Fruit fly (Drosophila melanogaster) whole organism, embryonic: Measurements from ENCODE around the gene CG31038.

ENCODE experiments used
- CG17359 ChIP-seq: fragments of 200-800 bp; sonication (Bioruptor generic); optimal IDR thresholded peaks from 3 replicates; lab custom pipeline; 2018; ENCODE audit warnings: missing biosample characterization, mild to moderate bottlenecking, missing genetic modification characterization, moderate library complexity
- CG3726 ChIP-seq: fragments of 200-800 bp; sonication (Bioruptor generic); IDR thresholded peaks from 3 replicates; pipeline ENCODE4, ENCODE4 v1.3.6; 2022; ENCODE audit warnings: missing biosample characterization, missing genetic modification characterization
- CG8478 ChIP-seq: fragments of >200 bp; optimal IDR thresholded peaks from 2 replicates; lab custom pipeline; 2018
- NfI ChIP-seq: fragments of 200-800 bp; sonication (Bioruptor generic); optimal IDR thresholded peaks from 3 replicates; lab custom pipeline; 2018; ENCODE audit warnings: missing biosample characterization, mild to moderate bottlenecking, missing genetic modification characterization, moderate library complexity
- ase ChIP-seq: fragments of 200-800 bp; sonication (Bioruptor generic); IDR thresholded peaks from 3 replicates; pipeline ENCODE4 v1.3.6; 2022; ENCODE audit warnings: missing biosample characterization, missing genetic modification characterization
- pb ChIP-seq: fragments of 200-800 bp; sonication (Bioruptor generic); optimal IDR thresholded peaks from 3 replicates; lab custom pipeline; 2016; ENCODE audit warnings: missing biosample characterization, missing genetic modification characterization
- ssp ChIP-seq: fragments of 200-800 bp; sonication (Bioruptor generic); IDR thresholded peaks from 2 replicates; pipeline ENCODE4 v1.3.6; 2022; ENCODE audit warnings: missing biosample characterization, missing genetic modification characterization

dm6 chr3R:29862795-29863194, 14.1 kb upstream of the CG31038 start:
- TF ChIP-seq ase (GFP tag; lab: Robert Waterston, UW), result no peak
- TF ChIP-seq NfI (GFP tag; lab: Kevin White, UChicago), result no peak
- TF ChIP-seq pb (GFP tag; lab: Kevin White, UChicago), result no peak
- TF ChIP-seq CG8478, result no peak
- no peak for TF ChIP-seq CG17359 (tag; lab: Kevin White, UChicago)
- TF ChIP-seq CG3726 (GFP tag; lab: Robert Waterston, UW), result no peak
- no peak for TF ChIP-seq ssp (GFP tag; lab: Robert Waterston, UW)
